Fruit fly (Drosophila melanogaster) whole organism, embryonic: ENCODE data around the gene CG1542.

Experiments used
- CG13624 ChIP-seq: fragments of 200-800 bp; sonication (Bioruptor generic); optimal IDR thresholded peaks from 2 replicates; lab custom pipeline; 2016; ENCODE audit warnings: missing biosample characterization, missing genetic modification characterization
- CG1603 ChIP-seq: fragments of 200-800 bp; sonication (Bioruptor generic); optimal IDR thresholded peaks from 2 replicates; lab custom pipeline; 2019; ENCODE audit warnings: missing biosample characterization, mild to moderate bottlenecking, missing genetic modification characterization, moderate library complexity
- CG34224 ChIP-seq: fragments of 200-800 bp; sonication (Bioruptor generic); IDR thresholded peaks from 3 replicates; pipeline ENCODE4 v1.3.6; 2022; ENCODE audit warnings: missing biosample characterization, missing genetic modification characterization; ENCODE audit not compliant: partially characterized antibody
- Xbp1 ChIP-seq: fragments of 200-800 bp; sonication (Bioruptor generic); optimal IDR thresholded peaks from 3 replicates; lab custom pipeline; 2016; ENCODE audit warnings: missing biosample characterization, mild to moderate bottlenecking, missing genetic modification characterization
- bab2 ChIP-seq: fragments of 200-800 bp; sonication (Bioruptor generic); optimal IDR thresholded peaks from 2 replicates; lab custom pipeline; 2016; ENCODE audit warnings: missing biosample characterization, missing genetic modification characterization
- lilli ChIP-seq: fragments of 200-800 bp; sonication (Bioruptor generic); optimal IDR thresholded peaks from 3 replicates; lab custom pipeline; 2016; ENCODE audit warnings: missing biosample characterization, missing genetic modification characterization
- schlank ChIP-seq: fragments of 200-800 bp; sonication (Bioruptor generic); optimal IDR thresholded peaks from 2 replicates; lab custom pipeline; 2018; ENCODE audit warnings: missing biosample characterization, mild to moderate bottlenecking, missing genetic modification characterization
- sqz ChIP-seq: fragments of 200-800 bp; sonication (Bioruptor generic); optimal IDR thresholded peaks from 3 replicates; lab custom pipeline; 2018; ENCODE audit warnings: missing biosample characterization, mild to moderate bottlenecking, missing genetic modification characterization

DNA sequence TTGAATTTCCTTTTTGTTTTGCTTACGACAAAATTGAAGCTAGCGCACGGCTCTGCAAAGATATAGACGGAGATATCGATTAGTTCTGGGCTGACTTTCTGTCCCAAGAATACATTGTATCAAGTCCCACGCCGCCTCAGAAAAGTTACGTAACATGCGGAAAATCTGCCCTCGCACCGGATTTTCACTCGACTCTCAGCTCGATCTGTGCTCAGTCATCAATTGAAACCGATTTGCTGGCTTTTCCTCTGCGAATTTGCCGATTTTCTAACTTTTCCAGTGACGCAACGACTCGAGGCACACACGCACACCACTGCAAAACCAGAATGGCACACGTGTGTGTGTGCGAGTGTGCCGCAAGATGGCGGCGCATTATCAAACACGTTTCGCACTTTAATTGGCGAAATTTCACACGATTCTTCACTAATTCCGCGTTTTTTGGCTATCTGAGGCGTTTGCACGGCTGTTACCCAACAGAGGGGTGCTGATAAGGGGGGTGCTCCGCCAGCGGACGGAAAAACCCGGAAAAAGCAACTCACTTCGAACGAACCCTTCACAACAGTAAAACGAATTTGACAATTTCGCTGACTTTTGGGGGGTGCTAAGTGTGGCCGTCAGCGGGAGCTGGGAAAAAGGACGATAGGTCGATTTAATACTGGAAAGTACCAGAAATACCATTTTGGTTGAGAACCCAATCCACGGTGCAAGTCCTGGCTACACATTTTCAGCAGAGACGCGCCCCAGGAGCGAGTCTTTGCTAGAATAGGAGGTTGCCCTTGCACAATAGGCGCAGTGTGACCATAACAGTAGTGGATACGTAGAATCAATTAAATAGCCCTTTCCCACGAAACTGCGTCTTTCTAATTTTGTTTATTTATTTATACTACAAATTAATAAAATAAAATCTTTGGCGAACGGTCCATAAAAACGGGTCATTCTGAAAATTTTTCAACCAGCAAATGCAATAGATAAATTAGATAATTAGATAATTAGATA lies 6.0 kb downstream of the CG1542 start, which contains the start of gene ATPsynC:
- peak; percentile 75 for TF ChIP-seq lilli
- TF ChIP-seq CG1603 (tag; lab: Kevin White, UChicago), result peak; percentile 95
- TF ChIP-seq sqz, result no peak
- no peak for TF ChIP-seq Xbp1 (GFP tag; lab: Kevin White, UChicago)
- no peak for TF ChIP-seq CG34224 (GFP tag; lab: Robert Waterston, UW)
- peak; percentile 45 for TF ChIP-seq CG13624 (GFP tag; lab: Kevin White, UChicago)
- no peak for TF ChIP-seq bab2 (GFP tag; lab: Kevin White, UChicago)
- TF ChIP-seq schlank (tag; lab: Kevin White, UChicago), result peak; percentile 20
